Fruit fly (Drosophila melanogaster): ENCODE data around the gene Dys.

Gene Dys

DNA sequence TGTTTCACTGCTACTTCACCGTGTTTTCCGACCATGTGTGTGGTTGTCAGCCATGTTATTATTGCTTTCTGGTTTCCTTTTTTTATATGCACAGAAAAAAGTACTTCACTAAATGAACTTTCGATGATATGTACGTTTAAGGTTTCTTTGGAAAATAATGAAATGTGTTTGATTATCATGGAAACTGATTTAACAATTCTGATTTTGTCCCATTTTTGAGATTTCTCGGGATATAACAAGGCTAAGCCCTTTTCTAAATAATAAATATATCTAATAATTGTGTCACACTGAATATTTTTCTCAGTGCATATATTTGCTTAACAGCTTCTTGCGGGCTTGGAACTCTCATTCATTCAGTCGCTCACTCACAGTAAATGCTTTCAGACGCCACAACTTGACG is 31.5 kb downstream of the Dys start:
- TF ChIP-seq fd59A (GFP tag; optimal IDR thresholded peaks at IDR 0.05) (peak; percentile 4), CG3919 (GFP tag; optimal IDR thresholded peaks at IDR 0.05) (no peak), CG15336 (GFP tag; IDR thresholded peaks at IDR 0.05) (0 out of 2 replicates have a peak, but pooled peaks have one; percentile 18), CG8632 (GFP tag; optimal IDR thresholded peaks at IDR 0.05) (no peak), CG4318 (GFP tag; optimal IDR thresholded peaks at IDR 0.05) (no peak), ss (GFP tag; optimal IDR thresholded peaks at IDR 0.05) (no peak), CG6163 (GFP tag; IDR thresholded peaks at IDR 0.05) (no peak), net (GFP tag; optimal IDR thresholded peaks at IDR 0.05) (no peak), esn (GFP tag; optimal IDR thresholded peaks at IDR 0.05) (no peak), Ets21C (GFP tag; optimal IDR thresholded peaks at IDR 0.05) (no peak), vri (GFP tag; optimal IDR thresholded peaks at IDR 0.05) (no peak), Ets96B (tag; optimal IDR thresholded peaks at IDR 0.05) (peak; percentile 28), Eip78C (GFP tag) (peak; percentile 71), lz (GFP tag; optimal IDR thresholded peaks at IDR 0.05) (no peak), CG6808 (GFP tag; optimal IDR thresholded peaks at IDR 0.05) (no peak), svp (GFP tag) (peak; percentile 55), Sox102F (GFP tag; optimal IDR thresholded peaks at IDR 0.05) (no peak), OdsH (GFP tag; optimal IDR thresholded peaks at IDR 0.05) (no peak), dac (GFP tag; optimal IDR thresholded peaks at IDR 0.05) (no peak), Hr38 (GFP tag; optimal IDR thresholded peaks at IDR 0.05) (no peak), CG32006 (GFP tag; optimal IDR thresholded peaks at IDR 0.05) (peak; percentile 23), dsx (GFP tag; optimal IDR thresholded peaks at IDR 0.05; ENCODE audit: poor library complexity, severe bottlenecking) (no peak), CG11294 (GFP tag; IDR thresholded peaks at IDR 0.05) (no peak), CG10669 (GFP tag; optimal IDR thresholded peaks at IDR 0.05) (peak; percentile 17), Lpt (GFP tag; optimal IDR thresholded peaks at IDR 0.05) (no peak), CG34406 (GFP tag; optimal IDR thresholded peaks at IDR 0.05) (no peak), acj6 (GFP tag; optimal IDR thresholded peaks at IDR 0.05) (peak; percentile 14), eg (GFP tag; IDR thresholded peaks at IDR 0.05) (no peak), CG3032 (tag; optimal IDR thresholded peaks at IDR 0.05) (peak; percentile 35), Eip93F (GFP tag; optimal IDR thresholded peaks at IDR 0.05) (no peak), CG11902 (GFP tag; optimal IDR thresholded peaks at IDR 0.05) (no peak), CG31627 (GFP tag; optimal IDR thresholded peaks at IDR 0.05) (no peak), Smox (GFP tag; optimal IDR thresholded peaks at IDR 0.05) (peak; percentile 5), CG6792 (GFP tag; optimal IDR thresholded peaks at IDR 0.05) (no peak), achi (GFP tag; optimal IDR thresholded peaks at IDR 0.05) (no peak)

dm6 chr3R:19495217-19495616 is 34.3 kb downstream of the Dys start:
- TF ChIP-seq Eip75B (GFP tag; optimal IDR thresholded peaks at IDR 0.05) (no peak), salr (GFP tag; optimal IDR thresholded peaks at IDR 0.05) (peak in 1 of 2 experiments; percentile 19)

DNA sequence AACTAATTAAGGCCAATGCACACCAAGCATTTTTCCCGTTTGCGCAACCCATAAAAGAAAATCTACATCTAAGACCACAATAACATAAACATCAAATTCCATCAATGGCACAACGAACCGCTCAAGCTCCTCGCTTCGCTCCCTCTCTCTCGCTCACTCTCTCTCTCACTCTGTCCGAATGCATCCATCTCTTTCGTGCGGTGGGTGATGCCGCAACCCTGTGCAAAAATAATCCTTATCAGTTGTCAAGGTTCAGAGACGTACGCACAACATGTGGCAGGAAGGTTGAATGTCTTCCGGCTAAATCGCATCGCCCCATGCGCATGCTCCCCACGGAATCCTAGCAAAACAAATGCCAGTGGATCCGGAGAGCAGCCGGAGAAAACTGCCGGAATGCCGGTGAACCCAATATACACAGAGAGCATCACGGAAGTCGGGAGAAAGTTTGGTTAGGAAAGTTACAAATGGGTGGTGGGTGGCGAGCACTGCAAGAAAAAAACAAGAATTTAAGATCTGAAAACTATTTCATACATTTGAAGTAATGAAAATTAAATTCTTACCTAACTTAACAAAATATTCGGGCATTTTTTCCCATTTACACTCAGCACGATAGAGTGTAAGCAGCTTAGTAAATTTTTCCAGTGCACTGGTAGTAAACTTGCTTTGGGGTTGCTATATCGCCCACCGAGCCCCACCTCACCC is 37.9 kb downstream of the Dys start:
- TF ChIP-seq Eip78C (GFP tag) (peak; percentile 91), CG8119 (GFP tag; IDR thresholded peaks at IDR 0.05) (peak; percentile 85), CG32006 (GFP tag; optimal IDR thresholded peaks at IDR 0.05) (peak; percentile 85), Hr39 (GFP tag; optimal IDR thresholded peaks at IDR 0.05) (peak; percentile 74), CG3919 (GFP tag; optimal IDR thresholded peaks at IDR 0.05) (peak; percentile 85), eg (GFP tag; IDR thresholded peaks at IDR 0.05) (peak; percentile 91), Sox15 (GFP tag; optimal IDR thresholded peaks at IDR 0.05) (peak; percentile 61), cyc (GFP tag; optimal IDR thresholded peaks at IDR 0.05) (peak; percentile 71), fkh (GFP tag; optimal IDR thresholded peaks at IDR 0.05) (peak; percentile 61), ss (GFP tag; optimal IDR thresholded peaks at IDR 0.05) (peak; percentile 69 to 86), Eip93F (GFP tag; optimal IDR thresholded peaks at IDR 0.05) (no peak), CG11762 (GFP tag; optimal IDR thresholded peaks at IDR 0.05; ENCODE audit: insufficient read depth) (peak; percentile 77), CG6808 (GFP tag; optimal IDR thresholded peaks at IDR 0.05) (peak; percentile 82), dac (GFP tag; optimal IDR thresholded peaks at IDR 0.05) (peak; percentile 65), topi (GFP tag; optimal IDR thresholded peaks at IDR 0.05) (peak; percentile 70), CG1621 (tag; optimal IDR thresholded peaks at IDR 0.05) (peak; percentile 77), CG31627 (GFP tag; optimal IDR thresholded peaks at IDR 0.05) (peak; percentile 71), dsx (GFP tag; optimal IDR thresholded peaks at IDR 0.05; ENCODE audit: poor library complexity, severe bottlenecking) (peak; percentile 76), CG16779 (tag; optimal IDR thresholded peaks at IDR 0.05) (peak; percentile 77), CG11294 (GFP tag; IDR thresholded peaks at IDR 0.05) (peak; percentile 83), spab (GFP tag; optimal IDR thresholded peaks at IDR 0.05) (peak; percentile 73), Ets96B (tag; optimal IDR thresholded peaks at IDR 0.05) (peak; percentile 82), svp (GFP tag) (peak; percentile 72)
